Worm (Caenorhabditis elegans) whole organism, L3 larva: ENCODE results near the gene F17E9.5.

Source experiments
- ama-1 ChIP-seq: fragments of 150-350 bp; optimal IDR thresholded peaks from 2 replicates; lab custom pipeline; 2018
- ceh-82 ChIP-seq: fragments of 150-350 bp; optimal IDR thresholded peaks from 2 replicates; lab custom pipeline; 2014; ENCODE audit warnings: missing biosample characterization, missing genetic modification characterization
- ceh-9 ChIP-seq: sonication (generic microtip); optimal IDR thresholded peaks from 2 replicates; lab custom pipeline; 2018; ENCODE audit warnings: missing biosample characterization, missing genetic modification characterization
- daf-12 ChIP-seq: fragments of 150-350 bp; optimal IDR thresholded peaks from 2 replicates; lab custom pipeline; 2014; ENCODE audit warnings: missing biosample characterization, missing genetic modification reagents, missing genetic modification characterization
- egl-27 ChIP-seq: sonication (generic microtip); optimal IDR thresholded peaks from 4 replicates; lab custom pipeline; 2017; ENCODE audit warnings: missing biosample characterization, missing genetic modification reagents, missing genetic modification characterization
- egl-5 ChIP-seq: fragments of 150-350 bp; optimal IDR thresholded peaks from 2 replicates; lab custom pipeline; 2017; ENCODE audit warnings: missing biosample characterization, missing genetic modification reagents, missing genetic modification characterization, inconsistent platforms
- elt-1 ChIP-seq: fragments of 150-350 bp; optimal IDR thresholded peaks from 2 replicates; lab custom pipeline; 2014; ENCODE audit warnings: missing biosample characterization, missing genetic modification characterization
- elt-2 ChIP-seq: sonication (generic microtip); optimal IDR thresholded peaks from 2 replicates; lab custom pipeline; 2016; ENCODE audit warnings: missing genetic modification reagents, mild to moderate bottlenecking, missing genetic modification characterization, missing compliant biosample characterization
- elt-3 ChIP-seq, 3 experiments: fragments of 150-350 bp in 1 of 3; sonication (generic microtip) in 2 of 3; optimal IDR thresholded peaks; 2 replicates in 2 of 3; 4 replicates in 1 of 3; lab custom pipeline; 2014 to 2017; ENCODE audit warnings: missing biosample characterization in 3 of 3, missing genetic modification characterization in 3 of 3
- eor-1 ChIP-seq, 2 experiments: fragments of 150-350 bp; optimal IDR thresholded peaks; 2 replicates each; lab custom pipeline; 2014 to 2018; ENCODE audit warnings: missing biosample characterization in 2 of 2, missing genetic modification characterization in 2 of 2
- fkh-10 ChIP-seq: sonication (generic microtip); optimal IDR thresholded peaks from 2 replicates; lab custom pipeline; 2017; ENCODE audit warnings: missing biosample characterization, missing genetic modification reagents, missing genetic modification characterization
- fkh-2 ChIP-seq: fragments of 150-350 bp; optimal IDR thresholded peaks from 2 replicates; lab custom pipeline; 2014; ENCODE audit warnings: missing biosample characterization, missing genetic modification reagents, missing genetic modification characterization
- jun-1 ChIP-seq: fragments of 150-350 bp; optimal IDR thresholded peaks from 2 replicates; lab custom pipeline; 2014; ENCODE audit warnings: missing biosample characterization, missing genetic modification reagents, missing genetic modification characterization
- lin-15B ChIP-seq: fragments of 150-350 bp; optimal IDR thresholded peaks from 2 replicates; lab custom pipeline; 2014; ENCODE audit warnings: missing biosample characterization, missing genetic modification characterization
- lin-39 ChIP-seq: fragments of 150-350 bp; optimal IDR thresholded peaks from 2 replicates; lab custom pipeline; 2018; ENCODE audit warnings: missing biosample characterization, missing genetic modification reagents, missing genetic modification characterization
- lsy-12 ChIP-seq: sonication (generic microtip); optimal IDR thresholded peaks from 2 replicates; lab custom pipeline; 2016; ENCODE audit warnings: mild to moderate bottlenecking, missing genetic modification characterization, missing compliant biosample characterization
- mdl-1 ChIP-seq: fragments of 150-350 bp; optimal IDR thresholded peaks from 2 replicates; lab custom pipeline; 2014; ENCODE audit warnings: missing biosample characterization, missing genetic modification characterization
- nfya-1 ChIP-seq: sonication (generic microtip); optimal IDR thresholded peaks from 2 replicates; lab custom pipeline; 2017; ENCODE audit warnings: missing genetic modification characterization, mild to moderate bottlenecking, missing compliant biosample characterization, antibody characterized with exemption, moderate library complexity; ENCODE audit not compliant: insufficient read depth
- nhr-11 ChIP-seq: fragments of 150-350 bp; optimal IDR thresholded peaks from 2 replicates; lab custom pipeline; 2014; ENCODE audit warnings: missing biosample characterization, missing genetic modification characterization
- nhr-12 ChIP-seq: fragments of 150-350 bp; optimal IDR thresholded peaks from 2 replicates; lab custom pipeline; 2014; ENCODE audit warnings: missing biosample characterization, missing genetic modification characterization
- nhr-23 ChIP-seq: fragments of 150-350 bp; optimal IDR thresholded peaks from 2 replicates; lab custom pipeline; 2014; ENCODE audit warnings: missing biosample characterization, missing genetic modification reagents, missing genetic modification characterization
- nhr-237 ChIP-seq: fragments of 150-350 bp; optimal IDR thresholded peaks from 2 replicates; lab custom pipeline; 2014; ENCODE audit warnings: missing biosample characterization, missing genetic modification characterization
- nhr-25 ChIP-seq: sonication (generic microtip); optimal IDR thresholded peaks from 2 replicates; lab custom pipeline; 2017; ENCODE audit warnings: missing biosample characterization, missing genetic modification characterization
- nhr-28 ChIP-seq: fragments of 150-350 bp; optimal IDR thresholded peaks from 2 replicates; lab custom pipeline; 2014; ENCODE audit warnings: missing biosample characterization, missing genetic modification characterization
- nhr-43 ChIP-seq: sonication (generic microtip); optimal IDR thresholded peaks from 2 replicates; lab custom pipeline; 2016; ENCODE audit warnings: mild to moderate bottlenecking, missing genetic modification characterization, missing compliant biosample characterization; ENCODE audit not compliant: poor library complexity, severe bottlenecking
- nhr-67 ChIP-seq: fragments of 150-350 bp; optimal IDR thresholded peaks from 2 replicates; lab custom pipeline; 2014; ENCODE audit warnings: missing biosample characterization, missing genetic modification characterization
- nhr-76 ChIP-seq: fragments of 150-350 bp; sonication (generic microtip); optimal IDR thresholded peaks from 5 replicates; lab custom pipeline; 2014; ENCODE audit warnings: missing biosample characterization, missing genetic modification characterization
- nhr-77 ChIP-seq: fragments of 150-350 bp; optimal IDR thresholded peaks from 2 replicates; lab custom pipeline; 2014; ENCODE audit warnings: missing biosample characterization, missing genetic modification characterization
- pha-4 ChIP-seq: fragments of 150-350 bp; optimal IDR thresholded peaks from 2 replicates; lab custom pipeline; 2014; ENCODE audit warnings: missing biosample characterization, missing genetic modification reagents, missing genetic modification characterization
- pqm-1 ChIP-seq: fragments of 150-350 bp; optimal IDR thresholded peaks from 2 replicates; lab custom pipeline; 2017; ENCODE audit warnings: missing biosample characterization, missing genetic modification characterization, inconsistent platforms
- sea-2 ChIP-seq: fragments of 150-350 bp; sonication (generic microtip); optimal IDR thresholded peaks from 4 replicates; lab custom pipeline; 2014; ENCODE audit warnings: missing biosample characterization, missing genetic modification reagents, missing genetic modification characterization
- skn-1 ChIP-seq: fragments of 150-350 bp; optimal IDR thresholded peaks from 2 replicates; lab custom pipeline; 2014; ENCODE audit warnings: missing biosample characterization, missing genetic modification characterization
- tbx-2 ChIP-seq: sonication (generic microtip); optimal IDR thresholded peaks from 2 replicates; lab custom pipeline; 2016; ENCODE audit warnings: mild to moderate bottlenecking, missing genetic modification characterization, missing compliant biosample characterization
- unc-39 ChIP-seq: sonication (generic microtip); optimal IDR thresholded peaks from 4 replicates; lab custom pipeline; 2017; ENCODE audit warnings: missing biosample characterization, missing genetic modification characterization
- unc-62 ChIP-seq: fragments of 150-350 bp; sonication (generic microtip); optimal IDR thresholded peaks from 4 replicates; lab custom pipeline; 2014; ENCODE audit warnings: missing biosample characterization, missing genetic modification reagents, missing genetic modification characterization
- zag-1 ChIP-seq: fragments of 150-350 bp; optimal IDR thresholded peaks from 2 replicates; lab custom pipeline; 2014; ENCODE audit warnings: missing biosample characterization, missing genetic modification characterization
- ztf-11 ChIP-seq: fragments of 150-350 bp; optimal IDR thresholded peaks from 2 replicates; lab custom pipeline; 2014; ENCODE audit warnings: missing biosample characterization, missing genetic modification characterization
- ztf-4 ChIP-seq: fragments of 150-350 bp; optimal IDR thresholded peaks from 2 replicates; lab custom pipeline; 2014; ENCODE audit warnings: missing biosample characterization, missing genetic modification characterization

F17E9.5 gene

ce11 chrIV:8345518-8345917 is at the start of gene F17E9.5:
TSS of gene F17E9.5 (plus strand) at chrIV:8345818.
- TF ChIP-seq pha-4 (tag; lab: Kevin White, UChicago) = no peak
- no peak for TF ChIP-seq daf-12 (tag; lab: Kevin White, UChicago)
- no peak for TF ChIP-seq fkh-10 (GFP tag; lab: Kevin White, UChicago)
- TF ChIP-seq elt-1 (tag; lab: Kevin White, UChicago) = no peak
- no peak for TF ChIP-seq eor-1 (tag; optimal IDR thresholded peaks at IDR 0.05; lab: Kevin White, UChicago)
- no peak for TF ChIP-seq mdl-1 (tag; lab: Kevin White, UChicago)
- no peak for TF ChIP-seq lin-15B (tag; lab: Kevin White, UChicago)
- TF ChIP-seq ceh-9 (tag; lab: Kevin White, UChicago) = no peak

ce11 chrIV:8297192-8297591 is 48.4 kb upstream of the F17E9.5 start, which contains the start of gene nprl-3:
TSS of gene nprl-3 (plus strand) at chrIV:8297492.
- TF ChIP-seq nhr-11 (tag; lab: Kevin White, UChicago) (no peak), egl-27 (tag; lab: Kevin White, UChicago) (no peak), unc-39 (tag; lab: Kevin White, UChicago) (no peak), nhr-25 (tag; lab: Kevin White, UChicago) (no peak), nhr-12 (tag; lab: Kevin White, UChicago) (no peak), zag-1 (tag; lab: Kevin White, UChicago) (no peak), ztf-4 (tag; lab: Kevin White, UChicago) (no peak), ztf-11 (tag; lab: Kevin White, UChicago) (no peak), nhr-28 (no peak), pha-4 (tag; lab: Kevin White, UChicago) (no peak), tbx-2 (tag; lab: Kevin White, UChicago) (no peak), nfya-1 (no peak)

- TF ChIP-seq nhr-237 (no peak), elt-1 (tag; lab: Kevin White, UChicago) (no peak), pha-4 (tag; lab: Kevin White, UChicago) (no peak), lsy-12 (tag; lab: Kevin White, UChicago) (no peak), fkh-10 (GFP tag; lab: Kevin White, UChicago) (no peak), ceh-82 (no peak), tbx-2 (tag; lab: Kevin White, UChicago) (no peak), ztf-4 (tag; lab: Kevin White, UChicago) (no peak), mdl-1 (tag; lab: Kevin White, UChicago) (no peak), nhr-28 (no peak), fkh-2 (no peak), elt-2 (tag; lab: Kevin White, UChicago) (no peak), unc-62 (GFP tag; lab: Kevin White, UChicago) (no peak), jun-1 (tag; lab: Kevin White, UChicago) (no peak), unc-39 (tag; lab: Kevin White, UChicago) (no peak), nhr-77 (tag; lab: Kevin White, UChicago) (no peak), nhr-12 (tag; lab: Kevin White, UChicago) (no peak), nhr-43 (tag; lab: Kevin White, UChicago) (no peak), ama-1 (lab: Kevin White, UChicago) (no peak), elt-3 (tag; optimal IDR thresholded peaks at IDR 0.05; lab: Kevin White, UChicago) (no peak)
- TF ChIP-seq, all 47 proteins: peak for 0
Observed at ce11 chrIV:8299636-8300035, 46.0 kb upstream of the F17E9.5 start, which contains the start of gene F35H10.6. TSS of gene F35H10.6 (plus strand) at chrIV:8299936.

ce11 chrIV:8300468-8300867 is 45.1 kb upstream of the F17E9.5 start, which contains the start of gene F35H10.5:
TSS of gene F35H10.5 (plus strand) at chrIV:8300768.
- no peak for TF ChIP-seq pqm-1 (tag; lab: Kevin White, UChicago)
- TF ChIP-seq sea-2 (GFP tag; lab: Kevin White, UChicago) = no peak
- TF ChIP-seq nhr-25 (tag; lab: Kevin White, UChicago) = no peak
- TF ChIP-seq eor-1 (tag; optimal IDR thresholded peaks at IDR 0.05; lab: Kevin White, UChicago) = no peak
- no peak for TF ChIP-seq nhr-11 (tag; lab: Kevin White, UChicago)
- no peak for TF ChIP-seq lin-39 (tag; lab: Kevin White, UChicago)

ce11 chrIV:8301925-8302324 is 43.7 kb upstream of the F17E9.5 start:
- peak; percentile 71 for TF ChIP-seq nhr-25 (tag; lab: Kevin White, UChicago)
- no peak for TF ChIP-seq skn-1 (tag; lab: Kevin White, UChicago)
- peak; percentile 10 for TF ChIP-seq nhr-43 (tag; lab: Kevin White, UChicago)
- TF ChIP-seq lsy-12 (tag; lab: Kevin White, UChicago) = no peak
- no peak for TF ChIP-seq nhr-67 (tag; lab: Kevin White, UChicago)
- TF ChIP-seq nhr-76 = no peak
- TF ChIP-seq nhr-23 = peak; percentile 16
- no peak for TF ChIP-seq eor-1 (tag; optimal IDR thresholded peaks at IDR 0.05; lab: Kevin White, UChicago)
- TF ChIP-seq egl-5 (tag; lab: Kevin White, UChicago) = no peak
- TF ChIP-seq ceh-9 (tag; lab: Kevin White, UChicago) = no peak
- peak in 1 of 3 experiments; percentile 9 for TF ChIP-seq elt-3 (tag; optimal IDR thresholded peaks at IDR 0.05; lab: Kevin White, UChicago)
